Fruit fly (Drosophila melanogaster) whole organism, embryonic: Measurements from ENCODE around the gene puc.

Experiments
- Abd-B ChIP-seq: fragments of 200-800 bp; sonication (Bioruptor generic); optimal IDR thresholded peaks from 2 replicates; lab custom pipeline; 2018; ENCODE audit warnings: missing biosample characterization, mild to moderate bottlenecking, missing genetic modification characterization, moderate library complexity
- CG10565 ChIP-seq: fragments of 200-800 bp; sonication (Bioruptor generic); optimal IDR thresholded peaks from 3 replicates; lab custom pipeline; 2016; ENCODE audit warnings: missing biosample characterization, mild to moderate bottlenecking, missing genetic modification characterization
- CG11247 ChIP-seq: fragments of 200-800 bp; sonication (Bioruptor generic); IDR thresholded peaks from 2 replicates; pipeline ENCODE4 v1.3.6; 2022; ENCODE audit warnings: missing biosample characterization, missing genetic modification characterization
- CG11723 ChIP-seq: fragments of 200-800 bp; sonication (Bioruptor generic); optimal IDR thresholded peaks from 2 replicates; lab custom pipeline; 2017; ENCODE audit warnings: missing biosample characterization, mild to moderate bottlenecking, missing genetic modification characterization
- CG12942 ChIP-seq: fragments of 200-800 bp; sonication (Bioruptor generic); optimal IDR thresholded peaks from 3 replicates; lab custom pipeline; 2016; ENCODE audit warnings: missing biosample characterization, missing genetic modification characterization
- CG15269 ChIP-seq: fragments of 200-800 bp; sonication (Bioruptor generic); optimal IDR thresholded peaks from 2 replicates; lab custom pipeline; 2018; ENCODE audit warnings: missing biosample characterization, mild to moderate bottlenecking, missing genetic modification characterization, moderate library complexity
- CG15601 ChIP-seq: fragments of 200-800 bp; sonication (Bioruptor generic); optimal IDR thresholded peaks from 3 replicates; lab custom pipeline; 2019; ENCODE audit warnings: missing biosample characterization, mild to moderate bottlenecking, missing genetic modification characterization, moderate library complexity
- CG15696 ChIP-seq: fragments of 200-800 bp; sonication (Bioruptor generic); optimal IDR thresholded peaks from 2 replicates; lab custom pipeline; 2019; ENCODE audit warnings: missing biosample characterization, mild to moderate bottlenecking, missing genetic modification characterization, moderate library complexity
- CG1603 ChIP-seq: fragments of 200-800 bp; sonication (Bioruptor generic); optimal IDR thresholded peaks from 2 replicates; lab custom pipeline; 2019; ENCODE audit warnings: missing biosample characterization, mild to moderate bottlenecking, missing genetic modification characterization, moderate library complexity
- CG18011 ChIP-seq: fragments of 200-800 bp; sonication (Bioruptor generic); optimal IDR thresholded peaks from 2 replicates; lab custom pipeline; 2017; ENCODE audit warnings: missing biosample characterization, missing genetic modification characterization, mild to moderate bottlenecking, moderate library complexity, missing genotype
- CG31224 ChIP-seq: fragments of 200-800 bp; sonication (Bioruptor generic); IDR thresholded peaks from 2 replicates; pipeline ENCODE4 v1.3.6; 2022; ENCODE audit warnings: missing biosample characterization, missing genetic modification characterization
- CG31441 ChIP-seq: fragments of 200-800 bp; sonication (Bioruptor generic); IDR thresholded peaks from 2 replicates; pipeline ENCODE4 v1.3.6; 2022; ENCODE audit warnings: missing biosample characterization, missing genetic modification characterization
- CG4424 ChIP-seq: fragments of 200-800 bp; sonication (Bioruptor generic); optimal IDR thresholded peaks from 3 replicates; lab custom pipeline; 2016; ENCODE audit warnings: missing biosample characterization, missing genetic modification characterization
- CG7556 ChIP-seq: fragments of 200-800 bp; sonication (Bioruptor generic); optimal IDR thresholded peaks from 2 replicates; lab custom pipeline; 2017; ENCODE audit warnings: missing biosample characterization, mild to moderate bottlenecking, missing genetic modification characterization
- CG8388 ChIP-seq: fragments of 200-800 bp; sonication (Bioruptor generic); optimal IDR thresholded peaks from 2 replicates; lab custom pipeline; 2019; ENCODE audit warnings: missing biosample characterization, mild to moderate bottlenecking, missing genetic modification characterization, moderate library complexity
- CG9437 ChIP-seq: fragments of 200-800 bp; sonication (Bioruptor generic); optimal IDR thresholded peaks from 2 replicates; lab custom pipeline; 2018; ENCODE audit warnings: missing biosample characterization, mild to moderate bottlenecking, missing genetic modification characterization
- CG9727 ChIP-seq: fragments of 200-800 bp; sonication (Bioruptor generic); optimal IDR thresholded peaks from 3 replicates; lab custom pipeline; 2017; ENCODE audit warnings: missing biosample characterization, mild to moderate bottlenecking, missing genetic modification characterization
- CHES-1-like ChIP-seq: fragments of 200-800 bp; sonication (Bioruptor generic); optimal IDR thresholded peaks from 2 replicates; lab custom pipeline; 2016; ENCODE audit warnings: missing biosample characterization, missing genetic modification characterization
- CrebB ChIP-seq: fragments of 200-800 bp; sonication (Bioruptor generic); optimal IDR thresholded peaks from 3 replicates; lab custom pipeline; 2018; ENCODE audit warnings: missing biosample characterization, mild to moderate bottlenecking, missing genetic modification characterization
- D ChIP-seq, 2 experiments: fragments of 200-800 bp in 1 of 2; fragments of >200 bp in 1 of 2; sonication (Bioruptor generic) in 1 of 2; optimal IDR thresholded peaks; 2 replicates in 1 of 2; 3 replicates in 1 of 2; lab custom pipeline; 2017; ENCODE audit warnings: mild to moderate bottlenecking in 1 of 2, missing biosample characterization in 1 of 2, missing genetic modification characterization in 1 of 2, missing genetic modification reagents in 1 of 2
- D19B ChIP-seq: fragments of 200-800 bp; sonication (Bioruptor generic); optimal IDR thresholded peaks from 2 replicates; lab custom pipeline; 2017; ENCODE audit warnings: missing biosample characterization, mild to moderate bottlenecking, missing genetic modification characterization
- E2f1 ChIP-seq: fragments of 200-800 bp; sonication (Bioruptor generic); IDR thresholded peaks from 2 replicates; pipeline ENCODE4 v1.3.6; 2022; ENCODE audit warnings: missing biosample characterization, missing genetic modification characterization
- GATAe ChIP-seq: fragments of 200-800 bp; sonication (Bioruptor generic); conservative IDR thresholded peaks from 2 replicates; pipeline ENCODE4 v1.3.6; 2022; ENCODE audit warnings: missing biosample characterization, missing genetic modification characterization
- HmgZ ChIP-seq: fragments of 200-800 bp; sonication (Bioruptor generic); optimal IDR thresholded peaks from 2 replicates; lab custom pipeline; 2018; ENCODE audit warnings: missing biosample characterization, mild to moderate bottlenecking, missing genetic modification characterization
- Mad ChIP-seq: fragments of 200-800 bp; sonication (Bioruptor generic); optimal IDR thresholded peaks from 2 replicates; lab custom pipeline; 2016; ENCODE audit warnings: missing biosample characterization, missing genetic modification characterization
- Meics ChIP-seq: fragments of 200-800 bp; sonication (Bioruptor generic); optimal IDR thresholded peaks from 2 replicates; lab custom pipeline; 2017; ENCODE audit warnings: missing biosample characterization, mild to moderate bottlenecking, missing genetic modification characterization
- NC2α ChIP-seq: fragments of 200-800 bp; sonication (Bioruptor generic); optimal IDR thresholded peaks from 2 replicates; lab custom pipeline; 2016; ENCODE audit warnings: missing biosample characterization, missing genetic modification characterization
- Sox102F ChIP-seq: fragments of 200-800 bp; sonication (Bioruptor generic); optimal IDR thresholded peaks from 2 replicates; lab custom pipeline; 2018; ENCODE audit warnings: missing biosample characterization, mild to moderate bottlenecking, missing genetic modification characterization, moderate library complexity
- Sry-δ ChIP-seq: fragments of 200-800 bp; sonication (Bioruptor generic); optimal IDR thresholded peaks from 2 replicates; lab custom pipeline; 2016; ENCODE audit warnings: missing biosample characterization, missing genetic modification characterization
- TFAM ChIP-seq: fragments of 200-800 bp; sonication (Bioruptor generic); optimal IDR thresholded peaks from 2 replicates; lab custom pipeline; 2017; ENCODE audit warnings: missing biosample characterization, missing genetic modification characterization, inconsistent platforms
- az2 ChIP-seq: fragments of 200-800 bp; sonication (Bioruptor generic); optimal IDR thresholded peaks from 3 replicates; lab custom pipeline; 2016; ENCODE audit warnings: missing biosample characterization, missing genetic modification characterization
- bbx ChIP-seq: fragments of 200-800 bp; sonication (Bioruptor generic); IDR thresholded peaks from 2 replicates; pipeline ENCODE4 v1.3.6; 2022; ENCODE audit warnings: missing biosample characterization, missing genetic modification characterization; ENCODE audit not compliant: partially characterized antibody
- cg ChIP-seq: fragments of 200-800 bp; sonication (Bioruptor generic); optimal IDR thresholded peaks from 3 replicates; lab custom pipeline; 2019; ENCODE audit warnings: missing biosample characterization, mild to moderate bottlenecking, missing genetic modification characterization, moderate library complexity
- fd64A ChIP-seq: fragments of 200-800 bp; sonication (Bioruptor generic); optimal IDR thresholded peaks from 3 replicates; lab custom pipeline; 2018; ENCODE audit warnings: missing biosample characterization, mild to moderate bottlenecking, missing genetic modification characterization
- h ChIP-seq: fragments of >200 bp; optimal IDR thresholded peaks from 2 replicates; lab custom pipeline; 2017
- lilli ChIP-seq: fragments of 200-800 bp; sonication (Bioruptor generic); optimal IDR thresholded peaks from 3 replicates; lab custom pipeline; 2016; ENCODE audit warnings: missing biosample characterization, missing genetic modification characterization
- luna ChIP-seq: fragments of 200-800 bp; sonication (Bioruptor generic); optimal IDR thresholded peaks from 2 replicates; lab custom pipeline; 2016; ENCODE audit warnings: missing biosample characterization, missing genetic modification characterization
- oc ChIP-seq: fragments of 200-800 bp; sonication (Bioruptor generic); optimal IDR thresholded peaks from 2 replicates; lab custom pipeline; 2018; ENCODE audit warnings: missing biosample characterization, mild to moderate bottlenecking, missing genetic modification characterization, moderate library complexity
- pum ChIP-seq: fragments of 200-800 bp; sonication (Bioruptor generic); optimal IDR thresholded peaks from 2 replicates; lab custom pipeline; 2016; ENCODE audit warnings: missing biosample characterization, missing genetic modification characterization
- salm ChIP-seq: fragments of 200-800 bp; sonication (Bioruptor generic); optimal IDR thresholded peaks from 2 replicates; lab custom pipeline; 2018; ENCODE audit warnings: missing biosample characterization, mild to moderate bottlenecking, missing genetic modification characterization
- sc ChIP-seq, 3 experiments: fragments of >200 bp in 2 of 3; fragments of 200-800 bp in 1 of 3; sonication (Bioruptor generic) in 1 of 3; optimal IDR thresholded peaks; 2 replicates in 2 of 3; 3 replicates in 1 of 3; lab custom pipeline; 2017; ENCODE audit warnings: mild to moderate bottlenecking in 1 of 3, missing biosample characterization in 1 of 3, missing genetic modification characterization in 1 of 3, missing genetic modification reagents in 1 of 3
- shn ChIP-seq: fragments of 200-800 bp; sonication (Bioruptor generic); optimal IDR thresholded peaks from 3 replicates; lab custom pipeline; 2016; ENCODE audit warnings: missing biosample characterization, missing genetic modification characterization
- slou ChIP-seq: fragments of 200-800 bp; sonication (Bioruptor generic); optimal IDR thresholded peaks from 3 replicates; lab custom pipeline; 2016; ENCODE audit warnings: missing biosample characterization, missing genetic modification characterization
- ssp ChIP-seq: fragments of 200-800 bp; sonication (Bioruptor generic); IDR thresholded peaks from 2 replicates; pipeline ENCODE4 v1.3.6; 2022; ENCODE audit warnings: missing biosample characterization, missing genetic modification characterization
- unpg ChIP-seq: fragments of 200-800 bp; sonication (Bioruptor generic); optimal IDR thresholded peaks from 3 replicates; lab custom pipeline; 2018; ENCODE audit warnings: missing biosample characterization, mild to moderate bottlenecking, missing genetic modification characterization, moderate library complexity
- wdn ChIP-seq: fragments of 200-800 bp; sonication (Bioruptor generic); IDR thresholded peaks from 2 replicates; pipeline ENCODE4 v1.3.6; 2022; ENCODE audit warnings: missing biosample characterization, missing genetic modification characterization
- zen ChIP-seq: fragments of 200-800 bp; sonication (Bioruptor generic); optimal IDR thresholded peaks from 3 replicates; lab custom pipeline; 2018; ENCODE audit warnings: missing biosample characterization, mild to moderate bottlenecking, missing genetic modification characterization, moderate library complexity

Gene puc

DNA sequence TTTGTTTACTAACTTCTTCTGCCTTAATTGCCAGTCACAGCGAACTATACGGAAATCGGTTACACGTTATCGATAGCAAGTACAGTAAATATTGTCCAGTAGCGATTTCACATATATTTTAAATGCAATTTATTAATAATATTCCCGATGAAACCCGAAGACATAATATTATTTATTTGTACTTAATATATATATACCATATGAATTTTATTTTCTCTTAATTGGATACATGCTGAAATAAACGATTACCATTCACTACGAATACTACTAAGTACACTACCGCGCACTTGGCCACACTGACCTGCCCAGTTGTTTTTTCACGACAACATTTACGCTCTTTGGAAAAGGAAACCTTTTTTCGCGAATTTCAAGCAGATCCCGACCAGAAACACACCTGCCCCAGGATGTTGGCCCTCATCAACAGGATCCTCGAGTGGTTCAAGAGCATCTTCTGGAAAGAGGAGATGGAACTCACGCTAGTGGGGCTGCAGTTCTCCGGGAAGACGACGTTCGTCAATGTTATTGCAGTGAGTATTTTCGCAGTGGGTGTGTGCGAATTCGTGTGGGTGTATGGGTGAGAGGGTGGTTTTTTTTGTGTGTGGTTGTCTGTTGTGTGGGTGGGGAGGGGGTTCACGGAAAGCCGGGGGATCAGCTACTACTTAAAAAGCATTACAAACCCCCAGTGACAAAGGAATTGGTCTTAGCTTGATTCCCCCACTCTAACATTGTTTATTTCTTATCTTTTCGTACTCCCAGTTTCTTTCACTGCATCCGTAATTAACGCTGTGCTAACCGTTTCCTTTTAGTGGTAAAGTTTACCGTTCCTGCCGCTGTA is 21.4 kb downstream of the puc start, which contains the start of the genes CG9667 and Arl8 (continued):
- TF ChIP-seq CG11723 (GFP tag; lab: Kevin White, UChicago) (no peak), CG7556 (GFP tag; lab: Kevin White, UChicago) (peak; percentile 41), CG15601 (peak; percentile 70), h (lab: Kevin White, UChicago) (no peak), CG15696 (tag; lab: Kevin White, UChicago) (peak; percentile 58), slou (GFP tag; lab: Kevin White, UChicago) (peak; percentile 33), wdn (GFP tag; lab: Robert Waterston, UW) (no peak), CG8388 (peak; percentile 51), Meics (peak; percentile 67), HmgZ (tag; lab: Kevin White, UChicago) (peak; percentile 70), luna (GFP tag; lab: Kevin White, UChicago) (no peak), CG10565 (GFP tag; lab: Kevin White, UChicago) (no peak), CG4424 (GFP tag; lab: Kevin White, UChicago) (peak; percentile 73), az2 (GFP tag; lab: Kevin White, UChicago) (peak; percentile 63), CHES-1-like (GFP tag; lab: Kevin White, UChicago) (peak; percentile 16), Sox102F (GFP tag; lab: Kevin White, UChicago) (peak; percentile 64), CG18011 (GFP tag; lab: Kevin White, UChicago) (peak; percentile 24), fd64A (GFP tag; lab: Kevin White, UChicago) (no peak), GATAe (no peak), D (optimal IDR thresholded peaks at IDR 0.05; lab: Kevin White, UChicago) (no peak), D (GFP tag; optimal IDR thresholded peaks at IDR 0.05; lab: Kevin White, UChicago) (no peak), CG31441 (GFP tag; lab: Robert Waterston, UW) (peak; percentile 77), cg (peak; percentile 71), E2f1 (peak; percentile 50), D19B (GFP tag; lab: Kevin White, UChicago) (peak; percentile 28), lilli (peak; percentile 49), CG9727 (GFP tag; lab: Kevin White, UChicago) (peak; percentile 60), oc (tag; lab: Kevin White, UChicago) (peak; percentile 30), pum (GFP tag; lab: Kevin White, UChicago) (peak; percentile 20), sc (optimal IDR thresholded peaks at IDR 0.05; lab: Kevin White, UChicago) (no peak), sc (GFP tag; optimal IDR thresholded peaks at IDR 0.05; lab: Kevin White, UChicago) (peak; percentile 5), unpg (GFP tag; lab: Kevin White, UChicago) (peak; percentile 62), Sry-δ (no peak), CG11247 (peak; percentile 48), CG31224 (GFP tag; lab: Robert Waterston, UW) (peak; percentile 53), TFAM (GFP tag; lab: Kevin White, UChicago) (no peak), NC2α (GFP tag; lab: Kevin White, UChicago) (no peak), ssp (GFP tag; lab: Robert Waterston, UW) (peak; percentile 56), CG1603 (peak; percentile 42), salm (tag; lab: Kevin White, UChicago) (no peak), bbx (GFP tag; lab: Robert Waterston, UW) (0 out of 2 replicates have a peak, but pooled peaks have one; percentile 9), CG12942 (GFP tag; lab: Kevin White, UChicago) (peak; percentile 44), CG9437 (peak; percentile 38), zen (tag; lab: Kevin White, UChicago) (peak; percentile 64), CG15269 (tag; lab: Kevin White, UChicago) (peak; percentile 66), Mad (GFP tag; lab: Kevin White, UChicago) (no peak), shn (GFP tag; lab: Kevin White, UChicago) (no peak), CrebB (tag; lab: Kevin White, UChicago) (peak; percentile 32), Abd-B (GFP tag; lab: Kevin White, UChicago) (peak; percentile 82)
